Fruit fly (Drosophila melanogaster) whole organism, embryonic: ENCODE results near the gene Acyp.

ENCODE experiments used
- Bdp1 ChIP-seq: fragments of 200-800 bp; sonication (Bioruptor generic); optimal IDR thresholded peaks from 3 replicates; lab custom pipeline; 2016; ENCODE audit warnings: missing biosample characterization, missing genetic modification characterization
- Bgb ChIP-seq: fragments of 200-800 bp; sonication (Bioruptor generic); IDR thresholded peaks from 2 replicates; pipeline ENCODE4 v1.3.6; 2022; ENCODE audit warnings: missing biosample characterization, missing genetic modification characterization; ENCODE audit not compliant: partially characterized antibody
- CG10959 ChIP-seq: fragments of 200-800 bp; sonication (Bioruptor generic); IDR thresholded peaks from 2 replicates; pipeline ENCODE4 v1.3.6; 2022; ENCODE audit warnings: missing biosample characterization, missing genetic modification characterization
- CG11456 ChIP-seq: fragments of 200-800 bp; sonication (Bioruptor generic); IDR thresholded peaks from 3 replicates; pipeline ENCODE4 v1.3.6; 2022; ENCODE audit warnings: missing biosample characterization, missing genetic modification characterization
- CG11696 ChIP-seq: fragments of 200-800 bp; sonication (Bioruptor generic); IDR thresholded peaks from 2 replicates; pipeline ENCODE4 v1.3.6; 2022; ENCODE audit warnings: missing biosample characterization, missing genetic modification characterization
- CG12391 ChIP-seq: fragments of 200-800 bp; sonication (Bioruptor generic); optimal IDR thresholded peaks from 3 replicates; lab custom pipeline; 2018; ENCODE audit warnings: missing biosample characterization, mild to moderate bottlenecking, missing genetic modification characterization, moderate library complexity
- CG13287 ChIP-seq: fragments of 200-800 bp; sonication (Bioruptor generic); IDR thresholded peaks from 2 replicates; pipeline ENCODE4 v1.3.6; 2022; ENCODE audit warnings: missing biosample characterization, missing genetic modification characterization; ENCODE audit not compliant: partially characterized antibody
- CG14860 ChIP-seq: fragments of 200-800 bp; sonication (Bioruptor generic); IDR thresholded peaks from 3 replicates; pipeline ENCODE4 v1.3.6; 2022; ENCODE audit warnings: missing biosample characterization, missing genetic modification characterization; ENCODE audit not compliant: partially characterized antibody
- CG14965 ChIP-seq: fragments of 200-800 bp; sonication (Bioruptor generic); optimal IDR thresholded peaks from 2 replicates; lab custom pipeline; 2016; ENCODE audit warnings: missing biosample characterization, missing genetic modification characterization, borderline replicate concordance
- CG1529 ChIP-seq: fragments of 200-800 bp; sonication (Bioruptor generic); optimal IDR thresholded peaks from 3 replicates; lab custom pipeline; 2018; ENCODE audit warnings: missing biosample characterization, missing genetic modification characterization
- CG17186 ChIP-seq: fragments of 200-800 bp; sonication (Bioruptor generic); optimal IDR thresholded peaks from 3 replicates; lab custom pipeline; 2017; ENCODE audit warnings: missing biosample characterization, missing genetic modification reagents, missing genetic modification characterization
- CG3163 ChIP-seq: fragments of 200-800 bp; sonication (Bioruptor generic); optimal IDR thresholded peaks from 3 replicates; lab custom pipeline; 2016; ENCODE audit warnings: missing biosample characterization, missing genetic modification characterization
- CG32772 ChIP-seq: fragments of 200-800 bp; sonication (Bioruptor generic); IDR thresholded peaks from 2 replicates; pipeline ENCODE4 v1.3.6; 2022; ENCODE audit warnings: missing biosample characterization, missing genetic modification characterization
- CG6689 ChIP-seq: fragments of 200-800 bp; sonication (Bioruptor generic); IDR thresholded peaks from 2 replicates; pipeline ENCODE4 v1.3.6; 2022; ENCODE audit warnings: missing biosample characterization, missing genetic modification characterization
- CG8388 ChIP-seq: fragments of 200-800 bp; sonication (Bioruptor generic); optimal IDR thresholded peaks from 2 replicates; lab custom pipeline; 2019; ENCODE audit warnings: missing biosample characterization, mild to moderate bottlenecking, missing genetic modification characterization, moderate library complexity
- CoRest ChIP-seq: fragments of 200-800 bp; sonication (Bioruptor generic); optimal IDR thresholded peaks from 3 replicates; lab custom pipeline; 2018; ENCODE audit warnings: missing biosample characterization, mild to moderate bottlenecking, missing genetic modification characterization, moderate library complexity
- D19B ChIP-seq: fragments of 200-800 bp; sonication (Bioruptor generic); optimal IDR thresholded peaks from 2 replicates; lab custom pipeline; 2017; ENCODE audit warnings: missing biosample characterization, mild to moderate bottlenecking, missing genetic modification characterization
- Deaf1 ChIP-seq: fragments of 200-800 bp; optimal IDR thresholded peaks from 3 replicates; lab custom pipeline; 2019; ENCODE audit warnings: missing biosample characterization, mild to moderate bottlenecking, missing genetic modification characterization, moderate library complexity
- Dll ChIP-seq: fragments of 200-800 bp; sonication (Bioruptor generic); IDR thresholded peaks from 4 replicates; pipeline ENCODE4 v1.3.6; 2022; ENCODE audit warnings: missing biosample characterization, missing genetic modification characterization; ENCODE audit not compliant: partially characterized antibody
- Eip74EF ChIP-seq, 2 experiments: fragments of 200-800 bp in 1 of 2; fragments of >200 bp in 1 of 2; sonication (Bioruptor generic) in 1 of 2; optimal IDR thresholded peaks; 2 replicates each; lab custom pipeline; 2017 to 2019; ENCODE audit warnings: missing biosample characterization in 2 of 2, missing genetic modification characterization in 2 of 2, mild to moderate bottlenecking in 1 of 2, moderate library complexity in 1 of 2
- Hr51 ChIP-seq, 2 experiments: fragments of 200-800 bp; sonication (Bioruptor generic); optimal IDR thresholded peaks; 2 replicates in 1 of 2; 3 replicates in 1 of 2; lab custom pipeline; 2016 to 2018; ENCODE audit warnings: missing biosample characterization in 2 of 2, missing genetic modification characterization in 2 of 2, mild to moderate bottlenecking in 1 of 2, moderate library complexity in 1 of 2
- Jarid2 ChIP-seq: fragments of 200-800 bp; sonication (Bioruptor generic); optimal IDR thresholded peaks from 3 replicates; lab custom pipeline; 2017; ENCODE audit warnings: mild to moderate bottlenecking, missing biosample characterization, missing genetic modification reagents, missing genetic modification characterization
- Kr ChIP-seq: fragments of 200-800 bp; sonication (Bioruptor generic); optimal IDR thresholded peaks from 2 replicates; lab custom pipeline; 2017; ENCODE audit warnings: missing biosample characterization, mild to moderate bottlenecking, missing genetic modification characterization
- Oaz ChIP-seq: fragments of 200-800 bp; sonication (Bioruptor generic); IDR thresholded peaks from 2 replicates; pipeline ENCODE4 v1.3.6; 2022; ENCODE audit warnings: missing biosample characterization, missing genetic modification characterization
- Pdp1 ChIP-seq, 2 experiments: fragments of 200-800 bp; sonication (Bioruptor generic); optimal IDR thresholded peaks; 3 replicates each; lab custom pipeline; 2016; ENCODE audit warnings: missing biosample characterization in 2 of 2, missing genetic modification characterization in 2 of 2, mild to moderate bottlenecking in 1 of 2, moderate library complexity in 1 of 2
- Trl ChIP-seq, 3 experiments: fragments of >200 bp in 2 of 3; fragments of 200-800 bp in 1 of 3; sonication (Bioruptor generic) in 1 of 3; optimal IDR thresholded peaks; 2 replicates in 1 of 3; 3 replicates in 2 of 3; lab custom pipeline; 2016 to 2017; ENCODE audit warnings: missing biosample characterization in 1 of 3, missing genetic modification characterization in 1 of 3
- Vsx1 ChIP-seq: fragments of 200-800 bp; sonication (Bioruptor generic); optimal IDR thresholded peaks from 2 replicates; lab custom pipeline; 2017; ENCODE audit warnings: missing biosample characterization, mild to moderate bottlenecking, missing genetic modification characterization, missing genetic modification reagents
- abd-A ChIP-seq: fragments of 200-800 bp; sonication (Bioruptor generic); optimal IDR thresholded peaks from 3 replicates; lab custom pipeline; 2019; ENCODE audit warnings: missing biosample characterization, mild to moderate bottlenecking, missing genetic modification characterization, moderate library complexity
- ase ChIP-seq: fragments of 200-800 bp; sonication (Bioruptor generic); IDR thresholded peaks from 3 replicates; pipeline ENCODE4 v1.3.6; 2022; ENCODE audit warnings: missing biosample characterization, missing genetic modification characterization
- bbx ChIP-seq: fragments of 200-800 bp; sonication (Bioruptor generic); IDR thresholded peaks from 2 replicates; pipeline ENCODE4 v1.3.6; 2022; ENCODE audit warnings: missing biosample characterization, missing genetic modification characterization; ENCODE audit not compliant: partially characterized antibody
- chinmo ChIP-seq: fragments of 200-800 bp; sonication (Bioruptor generic); IDR thresholded peaks from 4 replicates; pipeline ENCODE4 v1.3.6; 2022; ENCODE audit warnings: missing biosample characterization, missing genetic modification characterization; ENCODE audit not compliant: partially characterized antibody
- chm ChIP-seq: fragments of 200-800 bp; sonication (Bioruptor generic); IDR thresholded peaks from 2 replicates; pipeline ENCODE4 v1.3.6; 2022; ENCODE audit warnings: missing biosample characterization, missing genetic modification characterization
- ci ChIP-seq: fragments of 200-800 bp; sonication (Bioruptor generic); IDR thresholded peaks from 3 replicates; pipeline ENCODE4 v1.3.6; 2022; ENCODE audit warnings: missing biosample characterization, missing genetic modification characterization
- corto ChIP-seq: fragments of 200-800 bp; sonication (Bioruptor generic); optimal IDR thresholded peaks from 2 replicates; lab custom pipeline; 2016; ENCODE audit warnings: missing biosample characterization, mild to moderate bottlenecking, missing genetic modification characterization, moderate library complexity
- eve ChIP-seq, 2 experiments: fragments of >200 bp; optimal IDR thresholded peaks; 2 replicates each; lab custom pipeline; 2017; ENCODE audit warnings: missing biosample characterization in 2 of 2, missing genetic modification characterization in 2 of 2
- hth ChIP-seq: fragments of >200 bp; optimal IDR thresholded peaks from 2 replicates; lab custom pipeline; 2017; ENCODE audit warnings: inconsistent platforms
- jumu ChIP-seq: fragments of 200-800 bp; sonication (Bioruptor generic); optimal IDR thresholded peaks from 3 replicates; lab custom pipeline; 2016; ENCODE audit warnings: missing biosample characterization, missing genetic modification characterization
- lov ChIP-seq, 2 experiments: fragments of 200-800 bp in 1 of 2; fragments of >200 bp in 1 of 2; sonication (Bioruptor generic) in 1 of 2; IDR thresholded peaks in 1 of 2; optimal IDR thresholded peaks in 1 of 2; 2 replicates in 1 of 2; 3 replicates in 1 of 2; pipeline versions ENCODE4 v1.3.6 to Lab custom; 2017 to 2022; ENCODE audit warnings: missing biosample characterization in 1 of 2, missing genetic modification characterization in 1 of 2
- otp ChIP-seq: fragments of 200-800 bp; sonication (Bioruptor generic); IDR thresholded peaks from 3 replicates; pipeline ENCODE4, ENCODE4 v1.3.6; 2022; ENCODE audit warnings: missing biosample characterization, missing genetic modification characterization
- pum ChIP-seq: fragments of 200-800 bp; sonication (Bioruptor generic); optimal IDR thresholded peaks from 2 replicates; lab custom pipeline; 2016; ENCODE audit warnings: missing biosample characterization, missing genetic modification characterization
- shn ChIP-seq: fragments of 200-800 bp; sonication (Bioruptor generic); optimal IDR thresholded peaks from 3 replicates; lab custom pipeline; 2016; ENCODE audit warnings: missing biosample characterization, missing genetic modification characterization
- slbo ChIP-seq: fragments of 200-800 bp; sonication (Bioruptor generic); IDR thresholded peaks from 2 replicates; pipeline ENCODE4 v1.3.6; 2022; ENCODE audit warnings: missing biosample characterization, missing genetic modification characterization
- tap ChIP-seq: fragments of 200-800 bp; optimal IDR thresholded peaks from 3 replicates; lab custom pipeline; 2019; ENCODE audit warnings: missing biosample characterization, mild to moderate bottlenecking, missing genetic modification characterization, moderate library complexity
- ttk ChIP-seq: fragments of 200-800 bp; sonication (Bioruptor generic); IDR thresholded peaks from 2 replicates; pipeline ENCODE4 v2.1.2; 2022; ENCODE audit warnings: missing biosample characterization, missing genetic modification characterization
- yki ChIP-seq: fragments of >200 bp; optimal IDR thresholded peaks from 3 replicates; lab custom pipeline; 2018
- zfh1 ChIP-seq: fragments of 200-800 bp; sonication (Bioruptor generic); IDR thresholded peaks from 3 replicates; pipeline ENCODE4 v1.3.6; 2022; ENCODE audit warnings: missing biosample characterization, missing genetic modification characterization

The Acyp gene

dm6 chr2L:13876698-13877097 is 35.2 kb upstream of the Acyp start (continued):
- TF ChIP-seq CG8388 (GFP tag; lab: Kevin White, UChicago) (peak; percentile 42), Deaf1 (no peak), CG14860 (no peak), CG10959 (GFP tag; lab: Robert Waterston, UW) (no peak), otp (GFP tag; lab: Robert Waterston, UW) (no peak), CG11456 (GFP tag; lab: Robert Waterston, UW) (no peak), hth (lab: Kevin White, UChicago) (no peak)

- no peak for TF ChIP-seq tap (tag; lab: Kevin White, UChicago)
- TF ChIP-seq CG13287 (GFP tag; lab: Robert Waterston, UW): no peak
- TF ChIP-seq CG6689 (GFP tag; lab: Robert Waterston, UW): peak; percentile 19; the same call in 1 of the 2 replicates
- peak; percentile 47 for TF ChIP-seq corto
- peak; percentile 25 for TF ChIP-seq yki (lab: Kevin White, UChicago)
- TF ChIP-seq Hr51 (GFP tag; optimal IDR thresholded peaks at IDR 0.05; lab: Kevin White, UChicago): no peak
- TF ChIP-seq Eip74EF (GFP tag; optimal IDR thresholded peaks at IDR 0.05; lab: Kevin White, UChicago): peak in 1 of 2 experiments; percentile 13
- TF ChIP-seq CoRest: no peak
- peak; percentile 9 for TF ChIP-seq abd-A (tag; lab: Kevin White, UChicago)
- no peak for TF ChIP-seq lov (optimal IDR thresholded peaks at IDR 0.05; lab: Kevin White, UChicago)
- no peak for TF ChIP-seq lov (GFP tag; IDR thresholded peaks at IDR 0.05; lab: Robert Waterston, UW)
- TF ChIP-seq CG17186 (GFP tag; lab: Kevin White, UChicago): no peak
- TF ChIP-seq Oaz (GFP tag; lab: Robert Waterston, UW): no peak
- 0 out of 2 replicates have a peak, but pooled peaks have one; percentile 15 for TF ChIP-seq bbx (GFP tag; lab: Robert Waterston, UW)
- TF ChIP-seq zfh1 (GFP tag; lab: Robert Waterston, UW): no peak
- TF ChIP-seq ci: no peak
- no peak for TF ChIP-seq CG32772 (GFP tag; lab: Robert Waterston, UW)
- peak in 1 of 2 experiments; percentile 3 for TF ChIP-seq Pdp1 (GFP tag; optimal IDR thresholded peaks at IDR 0.05; lab: Kevin White, UChicago)
- TF ChIP-seq CG14965: no peak
- TF ChIP-seq pum (GFP tag; lab: Kevin White, UChicago): no peak
- TF ChIP-seq Bdp1: no peak
- no peak for TF ChIP-seq CG1529 (GFP tag; lab: Kevin White, UChicago)
- no peak for TF ChIP-seq CG12391 (tag; lab: Kevin White, UChicago)
- TF ChIP-seq slbo (GFP tag; lab: Robert Waterston, UW): no peak
- TF ChIP-seq shn (GFP tag; lab: Kevin White, UChicago): no peak
- TF ChIP-seq CG3163 (GFP tag; lab: Kevin White, UChicago): peak; percentile 95
- TF ChIP-seq Vsx1 (GFP tag; lab: Kevin White, UChicago): peak; percentile 21
- no peak for TF ChIP-seq Bgb
- no peak for TF ChIP-seq Jarid2
- no peak for TF ChIP-seq ase (GFP tag; lab: Robert Waterston, UW)
- TF ChIP-seq Trl (optimal IDR thresholded peaks at IDR 0.05; lab: Kevin White, UChicago): peak; percentile 87 to 90
- no peak for TF ChIP-seq Trl (GFP tag; optimal IDR thresholded peaks at IDR 0.05; lab: Kevin White, UChicago)
- 0 out of 2 replicates have a peak, but pooled peaks have one; percentile 16 for TF ChIP-seq ttk (GFP tag; lab: Robert Waterston, UW)
- TF ChIP-seq chm (GFP tag; lab: Robert Waterston, UW): peak; percentile 35; the same call in 1 of the 2 replicates
- TF ChIP-seq D19B (GFP tag; lab: Kevin White, UChicago): no peak
- TF ChIP-seq Dll (GFP tag; lab: Robert Waterston, UW): 0 out of 4 replicates have a peak, but pooled peaks have one; percentile 25
- no peak for TF ChIP-seq jumu (GFP tag; lab: Kevin White, UChicago)
- 0 out of 4 replicates have a peak, but pooled peaks have one; percentile 59 for TF ChIP-seq chinmo (GFP tag; lab: Robert Waterston, UW)
- TF ChIP-seq eve (GFP tag; optimal IDR thresholded peaks at IDR 0.05; lab: Kevin White, UChicago): peak in 1 of 2 experiments; percentile 34
- TF ChIP-seq CG11696 (GFP tag; lab: Robert Waterston, UW): no peak
- no peak for TF ChIP-seq Kr (GFP tag; lab: Kevin White, UChicago)
Measured at dm6 chr2L:13877934-13878580, 33.8 kb upstream of the Acyp start.
